Fruit fly (Drosophila melanogaster) whole organism, wandering third instar larva: ENCODE results near the gene CG6712.

Experiments used
- Abd-B ChIP-seq: fragments of >200 bp; optimal IDR thresholded peaks from 2 replicates; lab custom pipeline; 2017; ENCODE audit warnings: missing biosample characterization, missing genetic modification characterization
- CG32264 ChIP-seq: fragments of 200-800 bp; sonication (Bioruptor generic); optimal IDR thresholded peaks from 2 replicates; lab custom pipeline; 2016; ENCODE audit warnings: missing biosample characterization, missing genetic modification characterization
- CG9705 ChIP-seq: fragments of 200-800 bp; sonication (Bioruptor generic); optimal IDR thresholded peaks from 2 replicates; lab custom pipeline; 2018; ENCODE audit warnings: missing biosample characterization, mild to moderate bottlenecking, missing genetic modification characterization
- CrebA ChIP-seq: fragments of 200-800 bp; sonication (Bioruptor generic); optimal IDR thresholded peaks from 2 replicates; lab custom pipeline; 2016; ENCODE audit warnings: missing biosample characterization, mild to moderate bottlenecking, missing genetic modification characterization, borderline replicate concordance
- Dfd ChIP-seq: fragments of >200 bp; optimal IDR thresholded peaks from 2 replicates; lab custom pipeline; 2017; ENCODE audit warnings: missing biosample characterization, missing genetic modification characterization
- Dif ChIP-seq: fragments of 200-275, 200-300 bp; sonication (Bioruptor generic); optimal IDR thresholded peaks from 2 replicates; lab custom pipeline; 2018; ENCODE audit warnings: missing biosample characterization, missing genetic modification characterization; ENCODE audit not compliant: partially characterized antibody
- GATAd ChIP-seq: sonication (Bioruptor generic); optimal IDR thresholded peaks from 2 replicates; lab custom pipeline; 2016; ENCODE audit warnings: missing biosample characterization, missing genetic modification characterization
- HLH106 ChIP-seq: fragments of 200-800 bp; optimal IDR thresholded peaks from 3 replicates; lab custom pipeline; 2019; ENCODE audit warnings: missing biosample characterization, mild to moderate bottlenecking, missing genetic modification characterization, moderate library complexity
- Hnf4 ChIP-seq: fragments of 200-800 bp; sonication (Bioruptor generic); optimal IDR thresholded peaks from 2 replicates; lab custom pipeline; 2016; ENCODE audit warnings: missing biosample characterization, mild to moderate bottlenecking, missing genetic modification characterization
- Hr78 ChIP-seq: fragments of >200 bp; optimal IDR thresholded peaks from 2 replicates; lab custom pipeline; 2017; ENCODE audit warnings: missing biosample characterization, missing genetic modification characterization
- Hr83 ChIP-seq: fragments of 200-300 bp; sonication (Bioruptor generic); optimal IDR thresholded peaks from 2 replicates; lab custom pipeline; 2016; ENCODE audit warnings: missing biosample characterization, mild to moderate bottlenecking, missing genetic modification characterization, moderate library complexity; ENCODE audit not compliant: poor library complexity, severe bottlenecking
- Jra ChIP-seq: sonication (Bioruptor generic); optimal IDR thresholded peaks from 2 replicates; lab custom pipeline; 2016; ENCODE audit warnings: missing biosample characterization, missing genetic modification characterization
- Mio ChIP-seq: sonication (Bioruptor generic); optimal IDR thresholded peaks from 2 replicates; lab custom pipeline; 2016; ENCODE audit warnings: missing biosample characterization, missing genetic modification characterization
- Myc ChIP-seq: fragments of >200 bp; optimal IDR thresholded peaks from 2 replicates; lab custom pipeline; 2017
- N ChIP-seq: fragments of >200 bp; optimal IDR thresholded peaks from 2 replicates; lab custom pipeline; 2018; ENCODE audit warnings: missing biosample characterization, missing external identifiers, missing genetic modification characterization
- OdsH ChIP-seq: fragments of 200-800 bp; sonication (Bioruptor generic); optimal IDR thresholded peaks from 2 replicates; lab custom pipeline; 2016; ENCODE audit warnings: missing biosample characterization, mild to moderate bottlenecking, missing genetic modification characterization
- Rel ChIP-seq, 2 experiments: fragments of 200-800 bp; sonication (Bioruptor generic) in 1 of 2; optimal IDR thresholded peaks; 2 replicates in 1 of 2; 3 replicates in 1 of 2; lab custom pipeline; 2016 to 2019; ENCODE audit warnings: mild to moderate bottlenecking in 2 of 2, missing biosample characterization in 2 of 2, missing genetic modification characterization in 2 of 2, moderate library complexity in 1 of 2
- Sp1 ChIP-seq: fragments of 200-800 bp; sonication (Bioruptor generic); optimal IDR thresholded peaks from 3 replicates; lab custom pipeline; 2019; ENCODE audit warnings: missing biosample characterization, mild to moderate bottlenecking, missing genetic modification characterization, moderate library complexity
- Vsx2 ChIP-seq: fragments of 200-300, 225-300 bp; sonication (Bioruptor generic); optimal IDR thresholded peaks from 2 replicates; lab custom pipeline; 2018; ENCODE audit warnings: missing biosample characterization, missing genetic modification characterization; ENCODE audit not compliant: partially characterized antibody
- br ChIP-seq: fragments of 200-800 bp; sonication (Bioruptor generic); optimal IDR thresholded peaks from 2 replicates; lab custom pipeline; 2016; ENCODE audit warnings: missing biosample characterization, missing genetic modification characterization
- brk ChIP-seq: fragments of 200-800 bp; sonication (Bioruptor generic); optimal IDR thresholded peaks from 2 replicates; lab custom pipeline; 2016; ENCODE audit warnings: missing biosample characterization, mild to moderate bottlenecking, missing genetic modification characterization
- dl ChIP-seq, 2 experiments: fragments of 175-275, 200-275 bp in 1 of 2; fragments of 200-275 bp in 1 of 2; sonication (Bioruptor generic); optimal IDR thresholded peaks; lab custom pipeline; 2018; ENCODE audit warnings: mild to moderate bottlenecking in 2 of 2, missing biosample characterization in 2 of 2, missing genetic modification characterization in 2 of 2, moderate library complexity in 2 of 2; ENCODE audit not compliant: partially characterized antibody in 2 of 2, insufficient read depth in 1 of 2
- dmrt93B ChIP-seq: fragments of 200-800 bp; sonication (Bioruptor generic); optimal IDR thresholded peaks from 2 replicates; lab custom pipeline; 2018; ENCODE audit warnings: missing biosample characterization, mild to moderate bottlenecking, missing genetic modification characterization
- ey ChIP-seq: fragments of 200-800 bp; sonication (Bioruptor generic); optimal IDR thresholded peaks from 2 replicates; lab custom pipeline; 2016; ENCODE audit warnings: missing biosample characterization, missing genetic modification characterization
- foxo ChIP-seq, 2 experiments: fragments of 200-800 bp; sonication (Bioruptor generic); optimal IDR thresholded peaks; 2 replicates in 1 of 2; 3 replicates in 1 of 2; lab custom pipeline; 2016 to 2017; ENCODE audit warnings: missing biosample characterization in 2 of 2, missing genetic modification characterization in 2 of 2
- fru ChIP-seq: fragments of 200-800 bp; sonication (Bioruptor generic); optimal IDR thresholded peaks from 3 replicates; lab custom pipeline; 2016; ENCODE audit warnings: missing biosample characterization, mild to moderate bottlenecking, missing genetic modification characterization
- h ChIP-seq: fragments of 200-800 bp; sonication (Bioruptor generic); optimal IDR thresholded peaks from 3 replicates; lab custom pipeline; 2016; ENCODE audit warnings: missing biosample characterization, mild to moderate bottlenecking, missing genetic modification characterization
- jim ChIP-seq: fragments of 175-275, 200-325 bp; sonication (Bioruptor generic); optimal IDR thresholded peaks from 2 replicates; lab custom pipeline; 2016; ENCODE audit warnings: missing biosample characterization, mild to moderate bottlenecking, missing genetic modification characterization
- lola ChIP-seq: fragments of >200 bp; optimal IDR thresholded peaks from 2 replicates; lab custom pipeline; 2017; ENCODE audit warnings: missing biosample characterization, missing genetic modification characterization
- pan ChIP-seq: fragments of >200 bp; optimal IDR thresholded peaks from 2 replicates; lab custom pipeline; 2017
- psq ChIP-seq: fragments of 200-800 bp; sonication (Bioruptor generic); optimal IDR thresholded peaks from 3 replicates; lab custom pipeline; 2017; ENCODE audit warnings: missing biosample characterization, mild to moderate bottlenecking, missing genetic modification characterization, moderate library complexity
- rgr ChIP-seq: fragments of 200-800 bp; sonication (Bioruptor generic); optimal IDR thresholded peaks from 3 replicates; lab custom pipeline; 2016; ENCODE audit warnings: missing biosample characterization, mild to moderate bottlenecking, missing genetic modification characterization
- sage ChIP-seq: fragments of 200-800 bp; sonication (Bioruptor generic); optimal IDR thresholded peaks from 2 replicates; lab custom pipeline; 2016; ENCODE audit warnings: missing biosample characterization, mild to moderate bottlenecking, missing genetic modification characterization
- sv ChIP-seq: fragments of 200-800 bp; sonication (Bioruptor generic); optimal IDR thresholded peaks from 3 replicates; lab custom pipeline; 2016; ENCODE audit warnings: missing biosample characterization, missing genetic modification characterization
- tai ChIP-seq: sonication (Bioruptor generic); optimal IDR thresholded peaks from 2 replicates; lab custom pipeline; 2016; ENCODE audit warnings: missing biosample characterization, missing genetic modification characterization
- usp ChIP-seq: fragments of >200 bp; optimal IDR thresholded peaks from 2 replicates; lab custom pipeline; 2017; ENCODE audit warnings: missing biosample characterization, missing genetic modification characterization
- woc ChIP-seq: sonication (Bioruptor generic); optimal IDR thresholded peaks from 2 replicates; lab custom pipeline; 2016; ENCODE audit warnings: missing biosample characterization, mild to moderate bottlenecking, missing genetic modification characterization

The CG6712 gene

dm6 chr2L:12053365-12053764 lies 42.9 kb downstream of the CG6712 start:
- no peak for TF ChIP-seq usp (GFP tag; lab: Kevin White, UChicago)

- no peak for TF ChIP-seq jim (GFP tag; lab: Kevin White, UChicago)
- TF ChIP-seq CG9705 (GFP tag; lab: Kevin White, UChicago) = no peak
These were observed 47.2 kb downstream of the CG6712 start, which contains the start of gene PLCXD for dm6 chr2L:12049133-12049532. Gene PLCXD, plus strand, starts transcription at chr2L:12049418.

dm6 chr2L:12048723-12049122 lies 47.6 kb downstream of the CG6712 start, which contains the start of gene Plzf:
Gene Plzf, minus strand, starts transcription at chr2L:12048918.
- no peak for TF ChIP-seq HLH106 (tag; lab: Kevin White, UChicago)
- no peak for TF ChIP-seq rgr (GFP tag; lab: Kevin White, UChicago)
- TF ChIP-seq OdsH = no peak
- TF ChIP-seq dmrt93B (GFP tag; lab: Kevin White, UChicago) = no peak

- no peak for TF ChIP-seq Vsx2 (GFP tag; lab: Kevin White, UChicago)
- no peak for TF ChIP-seq usp (GFP tag; lab: Kevin White, UChicago)
- TF ChIP-seq CrebA = no peak
- TF ChIP-seq N (GFP tag; lab: Kevin White, UChicago) = no peak
- TF ChIP-seq psq (GFP tag; lab: Kevin White, UChicago) = no peak
- TF ChIP-seq dl (GFP tag; optimal IDR thresholded peaks at IDR 0.05; lab: Kevin White, UChicago; ENCODE audit: insufficient read depth in 1 of 2, partially characterized antibody in 2 of 2) = no peak
- TF ChIP-seq, all 38 proteins: peak for 0
These were observed 49.5 kb downstream of the CG6712 start for dm6 chr2L:12046856-12047230.

dm6 chr2L:12045941-12046855 lies 50.1 kb downstream of the CG6712 start, which contains the start of gene CG6770:
Gene CG6770, minus strand, starts transcription at chr2L:12046118.
- TF ChIP-seq Hr78 (GFP tag; lab: Kevin White, UChicago) (no peak), Mio (GFP tag; lab: Kevin White, UChicago) (peak; percentile 31), Sp1 (peak; percentile 95), Abd-B (GFP tag; lab: Kevin White, UChicago) (no peak), h (GFP tag; lab: Kevin White, UChicago) (peak; percentile 91), Dfd (no peak), CG9705 (GFP tag; lab: Kevin White, UChicago) (peak; percentile 81), rgr (GFP tag; lab: Kevin White, UChicago) (peak; percentile 90), dl (GFP tag; optimal IDR thresholded peaks at IDR 0.05; lab: Kevin White, UChicago; ENCODE audit: insufficient read depth in 1 of 2, partially characterized antibody in 2 of 2) (no peak), Myc (lab: Kevin White, UChicago) (no peak), pan (lab: Kevin White, UChicago) (no peak), Vsx2 (GFP tag; lab: Kevin White, UChicago) (peak; percentile 24), Rel (GFP tag; optimal IDR thresholded peaks at IDR 0.05; lab: Kevin White, UChicago) (peak; percentile 70), Rel (tag; optimal IDR thresholded peaks at IDR 0.05; lab: Kevin White, UChicago) (peak; percentile 84), tai (peak; percentile 76), Jra (GFP tag; lab: Kevin White, UChicago) (peak; percentile 66), dmrt93B (GFP tag; lab: Kevin White, UChicago) (peak; percentile 71), HLH106 (tag; lab: Kevin White, UChicago) (peak; percentile 93), ey (peak; percentile 82), psq (GFP tag; lab: Kevin White, UChicago) (peak; percentile 61), CrebA (peak; percentile 90), GATAd (GFP tag; lab: Kevin White, UChicago) (no peak), woc (peak; percentile 77), br (GFP tag; lab: Kevin White, UChicago) (peak; percentile 87), Hr83 (peak; percentile 42), sage (GFP tag; lab: Kevin White, UChicago) (peak; percentile 89), Dif (GFP tag; lab: Kevin White, UChicago) (no peak), lola (GFP tag; lab: Kevin White, UChicago) (no peak), CG32264 (GFP tag; lab: Kevin White, UChicago) (no peak), fru (peak; percentile 81), OdsH (peak; percentile 85), jim (GFP tag; lab: Kevin White, UChicago) (peak; percentile 76), Hnf4 (peak; percentile 71), N (GFP tag; lab: Kevin White, UChicago) (no peak), foxo (GFP tag; optimal IDR thresholded peaks at IDR 0.05; lab: Kevin White, UChicago) (peak; percentile 73 to 89), brk (GFP tag; lab: Kevin White, UChicago) (peak; percentile 79), sv (GFP tag; lab: Kevin White, UChicago) (peak; percentile 45), usp (GFP tag; lab: Kevin White, UChicago) (no peak)
